Worm (Caenorhabditis elegans): ENCODE measurements around the gene F14H12.7.

Gene F14H12.7

ce11 chrX:4402854-4403253, 40.4 kb upstream of the F14H12.7 start, which contains the start of gene D1079.1:
D1079.1 (plus strand) TSS chrX:4403154.
- TF ChIP-seq unc-98 (GFP tag; IDR thresholded peaks at IDR 0.05): no peak
- no peak for TF ChIP-seq dpl-1 (GFP tag; optimal IDR thresholded peaks at IDR 0.05)
- no peak for TF ChIP-seq lin-13 (GFP tag; optimal IDR thresholded peaks at IDR 0.05)
- TF ChIP-seq F16B12.6 (tag; optimal IDR thresholded peaks at IDR 0.05): no peak
- TF ChIP-seq lin-14 (GFP tag; optimal IDR thresholded peaks at IDR 0.05): no peak
- no peak for TF ChIP-seq ztf-11 (tag; optimal IDR thresholded peaks at IDR 0.05)
- no peak for TF ChIP-seq snu-23 (GFP tag; optimal IDR thresholded peaks at IDR 0.05)
- TF ChIP-seq zag-1 (tag; optimal IDR thresholded peaks at IDR 0.05): no peak
- TF ChIP-seq rnt-1 (tag; optimal IDR thresholded peaks at IDR 0.05): no peak
- no peak for TF ChIP-seq elt-2 (tag; optimal IDR thresholded peaks at IDR 0.05)
- no peak for TF ChIP-seq sox-4 (tag; optimal IDR thresholded peaks at IDR 0.05)

- no peak for TF ChIP-seq zag-1 (tag; optimal IDR thresholded peaks at IDR 0.05)
- no peak for TF ChIP-seq lir-3 (tag; optimal IDR thresholded peaks at IDR 0.05; ENCODE audit: poor library complexity)
- TF ChIP-seq nhr-28 (tag; optimal IDR thresholded peaks at IDR 0.05): no peak
- no peak for TF ChIP-seq fkh-10 (GFP tag; optimal IDR thresholded peaks at IDR 0.05)
These were observed 37.9 kb upstream of the F14H12.7 start for ce11 chrX:4400296-4400695.

ce11 chrX:4397460-4397859, 35.0 kb upstream of the F14H12.7 start:
- TF ChIP-seq hlh-4 (tag; optimal IDR thresholded peaks at IDR 0.05) (no peak), lin-14 (GFP tag; optimal IDR thresholded peaks at IDR 0.05) (peak; percentile 28), fkh-10 (GFP tag; optimal IDR thresholded peaks at IDR 0.05) (peak; percentile 55), isw-1 (GFP tag; IDR thresholded peaks at IDR 0.05) (no peak), mef-2 (tag; optimal IDR thresholded peaks at IDR 0.05) (no peak), ceh-63 (GFP tag; optimal IDR thresholded peaks at IDR 0.05) (no peak), efl-1 (optimal IDR thresholded peaks at IDR 0.05) (no peak), efl-1 (GFP tag; optimal IDR thresholded peaks at IDR 0.05 in 1 of 2) (no peak)

DNA sequence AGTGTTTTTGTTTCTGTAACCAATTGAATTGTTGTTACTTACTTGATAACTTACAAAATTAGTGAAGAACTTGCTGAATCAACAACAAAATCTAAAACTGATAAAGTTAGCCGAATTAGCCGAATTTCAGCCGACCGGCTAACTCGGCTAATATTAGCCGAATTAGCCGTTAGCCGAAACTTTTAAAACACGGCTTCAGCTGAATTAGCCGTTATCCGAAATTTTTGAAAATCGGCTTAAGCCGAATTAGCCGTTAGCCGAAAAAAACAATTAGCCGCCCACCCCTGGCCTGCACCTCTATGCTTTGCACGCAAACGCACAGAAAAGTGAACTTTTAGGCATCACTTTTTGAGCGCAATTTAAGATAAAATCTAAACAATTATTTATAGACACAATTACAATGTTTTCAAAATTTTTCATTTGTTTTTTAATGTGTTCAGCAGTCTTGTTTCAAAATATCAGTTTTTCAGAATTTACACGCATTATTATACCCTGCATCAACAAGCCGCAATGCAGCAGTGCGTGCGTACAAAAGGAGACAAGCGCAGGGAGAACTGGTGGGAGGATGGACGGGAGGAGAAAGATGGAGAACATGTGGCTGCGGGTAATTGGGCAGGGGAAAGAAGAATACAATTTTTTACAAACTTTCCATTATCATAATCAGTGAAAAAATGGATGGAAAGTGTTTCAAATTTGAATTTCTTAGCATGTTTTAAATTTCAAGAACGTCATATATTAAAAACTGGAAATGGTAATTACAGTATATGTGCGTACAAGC, 32.8 kb upstream of the F14H12.7 start:
- peak in 1 of 2 experiments; percentile 53 for TF ChIP-seq ztf-11 (tag; optimal IDR thresholded peaks at IDR 0.05)
- TF ChIP-seq nhr-77 (tag; optimal IDR thresholded peaks at IDR 0.05): peak; percentile 78
- peak; percentile 68 for TF ChIP-seq swsn-7 (tag; optimal IDR thresholded peaks at IDR 0.05)
- no peak for TF ChIP-seq ets-5 (GFP tag; IDR thresholded peaks at IDR 0.05)
- TF ChIP-seq ceh-63 (GFP tag; optimal IDR thresholded peaks at IDR 0.05): no peak
- peak; percentile 14 for TF ChIP-seq isw-1 (GFP tag; IDR thresholded peaks at IDR 0.05)
- peak; percentile 51 to 68 for TF ChIP-seq lsy-2 (tag; optimal IDR thresholded peaks at IDR 0.05)
- no peak for TF ChIP-seq aha-1 (tag; optimal IDR thresholded peaks at IDR 0.05)
- TF ChIP-seq sptf-1 (tag; optimal IDR thresholded peaks at IDR 0.05): no peak
- peak; percentile 79 for TF ChIP-seq mep-1 (tag; optimal IDR thresholded peaks at IDR 0.05)
- TF ChIP-seq pax-3 (tag; optimal IDR thresholded peaks at IDR 0.05): peak; percentile 2
- peak; percentile 40 for TF ChIP-seq nhr-237 (tag; optimal IDR thresholded peaks at IDR 0.05)
- TF ChIP-seq efl-3 (GFP tag; optimal IDR thresholded peaks at IDR 0.05): peak; percentile 53
- no peak for TF ChIP-seq alr-1 (tag; optimal IDR thresholded peaks at IDR 0.05; ENCODE audit: borderline replicate concordance)
- no peak for TF ChIP-seq fkh-8 (tag; optimal IDR thresholded peaks at IDR 0.05)
- TF ChIP-seq C04F5.9 (tag; optimal IDR thresholded peaks at IDR 0.05): no peak
- no peak for TF ChIP-seq tlp-1 (tag; optimal IDR thresholded peaks at IDR 0.05)
- 0 out of 2 replicates have a peak, but pooled peaks have one; percentile 40 for TF ChIP-seq ceh-88 (GFP tag; IDR thresholded peaks at IDR 0.05)
- TF ChIP-seq ama-1 (optimal IDR thresholded peaks at IDR 0.05): no peak
- TF ChIP-seq lin-39 (tag; optimal IDR thresholded peaks at IDR 0.05): peak; percentile 62
- TF ChIP-seq nhr-71 (tag; optimal IDR thresholded peaks at IDR 0.05): peak; percentile 74
- no peak for TF ChIP-seq unc-62 (GFP tag; optimal IDR thresholded peaks at IDR 0.05)
- peak; percentile 57 for TF ChIP-seq elt-2 (tag; optimal IDR thresholded peaks at IDR 0.05)
- TF ChIP-seq dpl-1 (GFP tag; optimal IDR thresholded peaks at IDR 0.05): peak in 2 of 3 experiments; percentile 1 to 9
- no peak for TF ChIP-seq egl-13 (tag; optimal IDR thresholded peaks at IDR 0.05)
- TF ChIP-seq hlh-17 (GFP tag; optimal IDR thresholded peaks at IDR 0.05; ENCODE audit: borderline replicate concordance): no peak
- TF ChIP-seq unc-86 (tag; optimal IDR thresholded peaks at IDR 0.05): peak; percentile 14
- TF ChIP-seq lin-15B (tag; optimal IDR thresholded peaks at IDR 0.05): no peak
- TF ChIP-seq fkh-10 (GFP tag; optimal IDR thresholded peaks at IDR 0.05): no peak
- no peak for TF ChIP-seq mab-9 (GFP tag; IDR thresholded peaks at IDR 0.05)
- TF ChIP-seq sup-37 (GFP tag; optimal IDR thresholded peaks at IDR 0.05): peak; percentile 29
- no peak for TF ChIP-seq nhr-84 (tag; optimal IDR thresholded peaks at IDR 0.05)
